Fruit fly (Drosophila melanogaster): ENCODE measurements around the gene CG31676.

CG31676 gene

dm6 chr2L:20797515-20797847, 43.1 kb upstream of the CG31676 start, which contains the start of gene CG9328 (continued):
- no peak for TF ChIP-seq croc (GFP tag; conservative IDR thresholded peaks at IDR 0.05)
- TF ChIP-seq run (tag; optimal IDR thresholded peaks at IDR 0.05): no peak
- TF ChIP-seq CG10267 (tag; optimal IDR thresholded peaks at IDR 0.05): peak; percentile 49
- TF ChIP-seq Atf3 (GFP tag; optimal IDR thresholded peaks at IDR 0.05): no peak
- no peak for TF ChIP-seq CG4617 (GFP tag; optimal IDR thresholded peaks at IDR 0.05; ENCODE audit: borderline replicate concordance)
- no peak for TF ChIP-seq Abd-B (GFP tag; optimal IDR thresholded peaks at IDR 0.05)
- no peak for TF ChIP-seq Vsx1 (GFP tag; optimal IDR thresholded peaks at IDR 0.05)
- TF ChIP-seq E2f1 (GFP tag; IDR thresholded peaks at IDR 0.05): no peak
- TF ChIP-seq odd (GFP tag; optimal IDR thresholded peaks at IDR 0.05): no peak
- no peak for TF ChIP-seq Aef1 (GFP tag; IDR thresholded peaks at IDR 0.05)
- no peak for TF ChIP-seq Hsf (GFP tag; optimal IDR thresholded peaks at IDR 0.05)
- no peak for TF ChIP-seq Hr39 (optimal IDR thresholded peaks at IDR 0.05)
- TF ChIP-seq CG8359 (GFP tag; optimal IDR thresholded peaks at IDR 0.05; ENCODE audit: borderline replicate concordance): no peak
- peak; percentile 66 for TF ChIP-seq Blimp-1 (GFP tag; optimal IDR thresholded peaks at IDR 0.05)
- no peak for TF ChIP-seq Nf-YA (GFP tag; IDR thresholded peaks at IDR 0.05)
- TF ChIP-seq emc (GFP tag; optimal IDR thresholded peaks at IDR 0.05): no peak
- no peak for TF ChIP-seq CG17802 (tag; optimal IDR thresholded peaks at IDR 0.05)
- TF ChIP-seq CG32532 (GFP tag; IDR thresholded peaks at IDR 0.05): peak; percentile 54; the same call in 1 of the 2 replicates
- TF ChIP-seq insv (GFP tag; optimal IDR thresholded peaks at IDR 0.05): peak in 1 of 2 experiments; percentile 43
- no peak for TF ChIP-seq Mes4 (GFP tag; optimal IDR thresholded peaks at IDR 0.05)
- TF ChIP-seq CG7372 (GFP tag; IDR thresholded peaks at IDR 0.05): no peak
- peak; percentile 35 for TF ChIP-seq CG4854 (GFP tag; optimal IDR thresholded peaks at IDR 0.05)
- TF ChIP-seq D19A (tag; optimal IDR thresholded peaks at IDR 0.05): peak; percentile 100
- no peak for TF ChIP-seq CG12219 (GFP tag; optimal IDR thresholded peaks at IDR 0.05)
- peak; percentile 45 for TF ChIP-seq grau (tag; optimal IDR thresholded peaks at IDR 0.05)
- TF ChIP-seq CG10462 (GFP tag; optimal IDR thresholded peaks at IDR 0.05): no peak
- no peak for TF ChIP-seq CG3838 (GFP tag; optimal IDR thresholded peaks at IDR 0.05)
- TF ChIP-seq sens-2 (GFP tag; IDR thresholded peaks at IDR 0.05): no peak
- TF ChIP-seq fd64A (GFP tag; optimal IDR thresholded peaks at IDR 0.05): no peak
- TF ChIP-seq tx (GFP tag; optimal IDR thresholded peaks at IDR 0.05): no peak
- TF ChIP-seq Scr (GFP tag; IDR thresholded peaks at IDR 0.05; ENCODE audit: partially characterized antibody): peak; percentile 33; the same call in 1 of the 2 replicates
- no peak for TF ChIP-seq CG3281 (GFP tag; optimal IDR thresholded peaks at IDR 0.05)
- TF ChIP-seq CG15514 (GFP tag; optimal IDR thresholded peaks at IDR 0.05): peak; percentile 65
- TF ChIP-seq chif (GFP tag; optimal IDR thresholded peaks at IDR 0.05): no peak
- no peak for TF ChIP-seq trh (GFP tag; optimal IDR thresholded peaks at IDR 0.05)
- TF ChIP-seq klu (GFP tag; IDR thresholded peaks at IDR 0.05): no peak; the same call in 1 of the 2 replicates
- no peak for TF ChIP-seq CG3726 (GFP tag; IDR thresholded peaks at IDR 0.05)
- TF ChIP-seq h (optimal IDR thresholded peaks at IDR 0.05): no peak
- TF ChIP-seq vfl (GFP tag; optimal IDR thresholded peaks at IDR 0.05): no peak
- peak; percentile 27; the same call in 1 of the 2 replicates for TF ChIP-seq Ptx1 (GFP tag; IDR thresholded peaks at IDR 0.05)
- no peak for TF ChIP-seq Doc3 (GFP tag; IDR thresholded peaks at IDR 0.05; ENCODE audit: partially characterized antibody)
- peak; percentile 30 for TF ChIP-seq Sry-δ (GFP tag; optimal IDR thresholded peaks at IDR 0.05)
- peak; percentile 55 for TF ChIP-seq sd (tag; optimal IDR thresholded peaks at IDR 0.05)
- peak; percentile 72 for TF ChIP-seq CG18599 (GFP tag; optimal IDR thresholded peaks at IDR 0.05)
- peak; percentile 11 for TF ChIP-seq CG9437 (GFP tag; optimal IDR thresholded peaks at IDR 0.05)
- peak; percentile 34 for TF ChIP-seq CG9727 (GFP tag; optimal IDR thresholded peaks at IDR 0.05)
- TF ChIP-seq trem (tag; optimal IDR thresholded peaks at IDR 0.05): peak; percentile 70
- TF ChIP-seq NC2β (GFP tag; optimal IDR thresholded peaks at IDR 0.05): no peak
- no peak for TF ChIP-seq Poxn (GFP tag; IDR thresholded peaks at IDR 0.05)
- no peak for TF ChIP-seq Doc2 (GFP tag; IDR thresholded peaks at IDR 0.05)
- peak; percentile 82 for TF ChIP-seq CG2199 (GFP tag; IDR thresholded peaks at IDR 0.05)
- TF ChIP-seq CG4328 (GFP tag; optimal IDR thresholded peaks at IDR 0.05): no peak
- peak; percentile 44 for TF ChIP-seq ind (GFP tag; optimal IDR thresholded peaks at IDR 0.05)

Data from whole organism, embryonic.